Fruit fly (Drosophila melanogaster) whole organism, embryonic: ENCODE data around the gene CG17778.

Experiments used
- CG1024 ChIP-seq: fragments of 200-800 bp; sonication (Bioruptor generic); IDR thresholded peaks from 2 replicates; pipeline ENCODE4 v1.3.6; 2022; ENCODE audit warnings: missing biosample characterization, missing genetic modification characterization
- CG10565 ChIP-seq: fragments of 200-800 bp; sonication (Bioruptor generic); optimal IDR thresholded peaks from 3 replicates; lab custom pipeline; 2016; ENCODE audit warnings: missing biosample characterization, mild to moderate bottlenecking, missing genetic modification characterization
- CG11247 ChIP-seq: fragments of 200-800 bp; sonication (Bioruptor generic); IDR thresholded peaks from 2 replicates; pipeline ENCODE4 v1.3.6; 2022; ENCODE audit warnings: missing biosample characterization, missing genetic modification characterization
- CG12942 ChIP-seq: fragments of 200-800 bp; sonication (Bioruptor generic); optimal IDR thresholded peaks from 3 replicates; lab custom pipeline; 2016; ENCODE audit warnings: missing biosample characterization, missing genetic modification characterization
- CG15073 ChIP-seq: fragments of 200-800 bp; sonication (Bioruptor generic); optimal IDR thresholded peaks from 2 replicates; lab custom pipeline; 2016; ENCODE audit warnings: missing biosample characterization, missing genetic modification characterization
- CG15269 ChIP-seq: fragments of 200-800 bp; sonication (Bioruptor generic); optimal IDR thresholded peaks from 2 replicates; lab custom pipeline; 2018; ENCODE audit warnings: missing biosample characterization, mild to moderate bottlenecking, missing genetic modification characterization, moderate library complexity
- CG17829 ChIP-seq: fragments of 200-800 bp; optimal IDR thresholded peaks from 2 replicates; lab custom pipeline; 2019; ENCODE audit warnings: missing biosample characterization, mild to moderate bottlenecking, missing genetic modification characterization, moderate library complexity
- CG31224 ChIP-seq: fragments of 200-800 bp; sonication (Bioruptor generic); IDR thresholded peaks from 2 replicates; pipeline ENCODE4 v1.3.6; 2022; ENCODE audit warnings: missing biosample characterization, missing genetic modification characterization
- CG42726 ChIP-seq: fragments of 200-800 bp; sonication (Bioruptor generic); IDR thresholded peaks from 2 replicates; pipeline ENCODE4 v1.3.6; 2022; ENCODE audit warnings: missing biosample characterization, missing genetic modification characterization; ENCODE audit not compliant: partially characterized antibody
- CG4328 ChIP-seq: fragments of 200-800 bp; sonication (Bioruptor generic); optimal IDR thresholded peaks from 3 replicates; lab custom pipeline; 2017; ENCODE audit warnings: missing biosample characterization, missing genetic modification reagents, missing genetic modification characterization
- CG4404 ChIP-seq: fragments of 200-800 bp; sonication (Bioruptor generic); IDR thresholded peaks from 2 replicates; pipeline ENCODE4 v1.3.6; 2022; ENCODE audit warnings: missing biosample characterization, missing genetic modification characterization
- CG4424 ChIP-seq: fragments of 200-800 bp; sonication (Bioruptor generic); optimal IDR thresholded peaks from 3 replicates; lab custom pipeline; 2016; ENCODE audit warnings: missing biosample characterization, missing genetic modification characterization
- CG4707 ChIP-seq: fragments of 200-800 bp; sonication (Bioruptor generic); optimal IDR thresholded peaks from 2 replicates; lab custom pipeline; 2018; ENCODE audit warnings: missing biosample characterization, mild to moderate bottlenecking, missing genetic modification characterization, moderate library complexity
- CG6765 ChIP-seq: fragments of 200-800 bp; sonication (Bioruptor generic); optimal IDR thresholded peaks from 3 replicates; lab custom pipeline; 2017; ENCODE audit warnings: missing biosample characterization, mild to moderate bottlenecking, missing genetic modification characterization
- CG7786 ChIP-seq: fragments of 200-800 bp; sonication (Bioruptor generic); optimal IDR thresholded peaks from 2 replicates; lab custom pipeline; 2016; ENCODE audit warnings: missing biosample characterization, missing genetic modification characterization
- Chrac-16 ChIP-seq: fragments of 200-800 bp; sonication (Bioruptor generic); optimal IDR thresholded peaks from 3 replicates; lab custom pipeline; 2016; ENCODE audit warnings: missing biosample characterization, missing genetic modification characterization
- Dref ChIP-seq: fragments of 200-800 bp; sonication (Bioruptor generic); IDR thresholded peaks from 2 replicates; pipeline ENCODE4 v1.3.6; 2022; ENCODE audit warnings: missing biosample characterization, missing genetic modification characterization
- E2f1 ChIP-seq: fragments of 200-800 bp; sonication (Bioruptor generic); IDR thresholded peaks from 2 replicates; pipeline ENCODE4 v1.3.6; 2022; ENCODE audit warnings: missing biosample characterization, missing genetic modification characterization
- Fer3 ChIP-seq: fragments of 200-800 bp; sonication (Bioruptor generic); optimal IDR thresholded peaks from 2 replicates; lab custom pipeline; 2018; ENCODE audit warnings: missing biosample characterization, mild to moderate bottlenecking, missing genetic modification characterization, moderate library complexity
- HLH54F ChIP-seq: fragments of 200-800 bp; sonication (Bioruptor generic); optimal IDR thresholded peaks from 3 replicates; lab custom pipeline; 2016; ENCODE audit warnings: missing biosample characterization, missing genetic modification characterization
- Hmx ChIP-seq: fragments of 200-800 bp; sonication (Bioruptor generic); optimal IDR thresholded peaks from 2 replicates; lab custom pipeline; 2016; ENCODE audit warnings: missing biosample characterization, missing genetic modification characterization
- Hr3 ChIP-seq: fragments of 200-800 bp; sonication (Bioruptor generic); optimal IDR thresholded peaks from 3 replicates; lab custom pipeline; 2016; ENCODE audit warnings: missing biosample characterization, missing genetic modification characterization
- Jarid2 ChIP-seq: fragments of 200-800 bp; sonication (Bioruptor generic); optimal IDR thresholded peaks from 3 replicates; lab custom pipeline; 2017; ENCODE audit warnings: mild to moderate bottlenecking, missing biosample characterization, missing genetic modification reagents, missing genetic modification characterization
- NFAT ChIP-seq: fragments of 200-800 bp; sonication (Bioruptor generic); IDR thresholded peaks from 2 replicates; pipeline ENCODE4 v1.3.6; 2022; ENCODE audit warnings: missing biosample characterization, missing genetic modification characterization
- Ravus ChIP-seq: fragments of 200-800 bp; sonication (Bioruptor generic); IDR thresholded peaks from 2 replicates; pipeline ENCODE4 v1.3.6; 2022; ENCODE audit warnings: missing biosample characterization, missing genetic modification characterization
- amos ChIP-seq: fragments of 200-800 bp; sonication (Bioruptor generic); IDR thresholded peaks from 2 replicates; pipeline ENCODE4 v1.3.6; 2022; ENCODE audit warnings: missing biosample characterization, missing genetic modification characterization; ENCODE audit not compliant: partially characterized antibody
- ap ChIP-seq: fragments of 200-800 bp; sonication (Bioruptor generic); IDR thresholded peaks from 2 replicates; pipeline ENCODE4 v1.3.6; 2022; ENCODE audit warnings: missing biosample characterization, missing genetic modification characterization
- cato ChIP-seq: fragments of 200-800 bp; sonication (Bioruptor generic); optimal IDR thresholded peaks from 2 replicates; lab custom pipeline; 2016; ENCODE audit warnings: missing biosample characterization, missing genetic modification characterization, borderline replicate concordance
- disco-r ChIP-seq: fragments of 200-800 bp; sonication (Bioruptor generic); optimal IDR thresholded peaks from 2 replicates; lab custom pipeline; 2016; ENCODE audit warnings: missing biosample characterization, missing genetic modification characterization
- esg ChIP-seq: fragments of 200-800 bp; sonication (Bioruptor generic); conservative IDR thresholded peaks from 2 replicates; pipeline ENCODE4 v1.3.6; 2022; ENCODE audit warnings: missing biosample characterization, missing genetic modification characterization
- fd102C ChIP-seq: fragments of 200-800 bp; sonication (Bioruptor generic); optimal IDR thresholded peaks from 2 replicates; lab custom pipeline; 2018; ENCODE audit warnings: missing biosample characterization, mild to moderate bottlenecking, missing genetic modification characterization, moderate library complexity
- fd96Cb ChIP-seq: fragments of 200-800 bp; sonication (Bioruptor generic); optimal IDR thresholded peaks from 2 replicates; lab custom pipeline; 2018; ENCODE audit warnings: missing biosample characterization, mild to moderate bottlenecking, missing genetic modification characterization, moderate library complexity
- gem ChIP-seq: fragments of 200-800 bp; sonication (Bioruptor generic); optimal IDR thresholded peaks from 2 replicates; lab custom pipeline; 2019; ENCODE audit warnings: missing biosample characterization, mild to moderate bottlenecking, missing genetic modification characterization, moderate library complexity
- hbn ChIP-seq: fragments of 200-800 bp; sonication (Bioruptor generic); IDR thresholded peaks from 2 replicates; pipeline ENCODE4 v1.3.6; 2022; ENCODE audit warnings: missing biosample characterization, missing genetic modification characterization; ENCODE audit not compliant: partially characterized antibody
- jing ChIP-seq: fragments of 200-800 bp; sonication (Bioruptor generic); optimal IDR thresholded peaks from 2 replicates; lab custom pipeline; 2018; ENCODE audit warnings: missing biosample characterization, mild to moderate bottlenecking, missing genetic modification characterization
- ken ChIP-seq: fragments of 200-800 bp; sonication (Bioruptor generic); IDR thresholded peaks from 3 replicates; pipeline ENCODE4 v1.3.6; 2022; ENCODE audit warnings: missing biosample characterization, missing genetic modification characterization
- nerfin-1 ChIP-seq: fragments of 200-800 bp; sonication (Bioruptor generic); optimal IDR thresholded peaks from 3 replicates; lab custom pipeline; 2019; ENCODE audit warnings: missing biosample characterization, mild to moderate bottlenecking, missing genetic modification characterization, moderate library complexity
- org-1 ChIP-seq: fragments of 200-800 bp; sonication (Bioruptor generic); optimal IDR thresholded peaks from 2 replicates; lab custom pipeline; 2017; ENCODE audit warnings: missing biosample characterization, missing genetic modification characterization
- pan ChIP-seq, 4 experiments: fragments of >200 bp in 3 of 4; fragments of 200-800 bp in 1 of 4; sonication (Bioruptor generic) in 1 of 4; optimal IDR thresholded peaks in 3 of 4; IDR thresholded peaks in 1 of 4; 2 replicates each; pipeline versions ENCODE4 v1.3.6 to Lab custom; 2017 to 2022; ENCODE audit warnings: missing biosample characterization in 2 of 4, missing genetic modification characterization in 2 of 4, mixed read lengths in 1 of 4
- pfk ChIP-seq: fragments of 200-800 bp; sonication (Bioruptor generic); optimal IDR thresholded peaks from 2 replicates; lab custom pipeline; 2018; ENCODE audit warnings: missing biosample characterization, mild to moderate bottlenecking, missing genetic modification characterization, moderate library complexity
- salm ChIP-seq: fragments of 200-800 bp; sonication (Bioruptor generic); optimal IDR thresholded peaks from 2 replicates; lab custom pipeline; 2018; ENCODE audit warnings: missing biosample characterization, mild to moderate bottlenecking, missing genetic modification characterization
- sc ChIP-seq, 3 experiments: fragments of >200 bp in 2 of 3; fragments of 200-800 bp in 1 of 3; sonication (Bioruptor generic) in 1 of 3; optimal IDR thresholded peaks; 2 replicates in 2 of 3; 3 replicates in 1 of 3; lab custom pipeline; 2017; ENCODE audit warnings: mild to moderate bottlenecking in 1 of 3, missing biosample characterization in 1 of 3, missing genetic modification characterization in 1 of 3, missing genetic modification reagents in 1 of 3
- trem ChIP-seq: fragments of 200-800 bp; optimal IDR thresholded peaks from 3 replicates; lab custom pipeline; 2019; ENCODE audit warnings: missing biosample characterization, mild to moderate bottlenecking, missing genetic modification characterization, moderate library complexity
- tup ChIP-seq: fragments of 200-800 bp; sonication (Bioruptor generic); optimal IDR thresholded peaks from 2 replicates; lab custom pipeline; 2016; ENCODE audit warnings: missing biosample characterization, mild to moderate bottlenecking, missing genetic modification characterization, moderate library complexity
- twi ChIP-seq: fragments of 200-800 bp; optimal IDR thresholded peaks from 2 replicates; lab custom pipeline; 2019; ENCODE audit warnings: missing biosample characterization, mild to moderate bottlenecking, missing genetic modification characterization, moderate library complexity
- unpg ChIP-seq: fragments of 200-800 bp; sonication (Bioruptor generic); optimal IDR thresholded peaks from 3 replicates; lab custom pipeline; 2018; ENCODE audit warnings: missing biosample characterization, mild to moderate bottlenecking, missing genetic modification characterization, moderate library complexity
- zen ChIP-seq: fragments of 200-800 bp; sonication (Bioruptor generic); optimal IDR thresholded peaks from 3 replicates; lab custom pipeline; 2018; ENCODE audit warnings: missing biosample characterization, mild to moderate bottlenecking, missing genetic modification characterization, moderate library complexity
- zfh1 ChIP-seq: fragments of 200-800 bp; sonication (Bioruptor generic); IDR thresholded peaks from 3 replicates; pipeline ENCODE4 v1.3.6; 2022; ENCODE audit warnings: missing biosample characterization, missing genetic modification characterization

Gene CG17778

dm6 chrX:522357-523043, 28.1 kb downstream of the CG17778 start (continued):
- TF ChIP-seq twi (tag; lab: Kevin White, UChicago) (peak; percentile 38), Hmx (GFP tag; lab: Kevin White, UChicago) (peak; percentile 29), CG4707 (GFP tag; lab: Kevin White, UChicago) (peak; percentile 70), CG31224 (GFP tag; lab: Robert Waterston, UW) (peak; percentile 67), pan (optimal IDR thresholded peaks at IDR 0.05; lab: Kevin White, UChicago) (no peak), pan (GFP tag; optimal IDR thresholded peaks at IDR 0.05 in 1 of 2, IDR thresholded peaks at IDR 0.05 in 1 of 2) (peak in 1 of 2 experiments; percentile 89), jing (no peak), HLH54F (GFP tag; lab: Kevin White, UChicago) (peak; percentile 93), ken (GFP tag; lab: Robert Waterston, UW) (peak; percentile 88), Jarid2 (peak; percentile 14), org-1 (peak; percentile 79), CG4424 (GFP tag; lab: Kevin White, UChicago) (peak; percentile 72), hbn (no peak), CG15073 (GFP tag; lab: Kevin White, UChicago) (no peak), Ravus (GFP tag; lab: Robert Waterston, UW) (peak; percentile 24; the same call in 1 of the 2 replicates), CG10565 (GFP tag; lab: Kevin White, UChicago) (no peak), Hr3 (GFP tag; lab: Kevin White, UChicago) (peak; percentile 65), gem (tag; lab: Kevin White, UChicago) (peak; percentile 76), disco-r (GFP tag; lab: Kevin White, UChicago) (peak; percentile 66), CG4328 (GFP tag; lab: Kevin White, UChicago) (peak; percentile 81), CG42726 (no peak), CG15269 (tag; lab: Kevin White, UChicago) (peak; percentile 87), CG17829 (tag; lab: Kevin White, UChicago) (peak; percentile 83), CG11247 (peak; percentile 89), cato (GFP tag; lab: Kevin White, UChicago) (peak; percentile 48), CG12942 (GFP tag; lab: Kevin White, UChicago) (peak; percentile 86), unpg (GFP tag; lab: Kevin White, UChicago) (peak; percentile 74), zen (no peak), fd102C (GFP tag; lab: Kevin White, UChicago) (no peak), E2f1 (peak; percentile 78), tup (GFP tag; lab: Kevin White, UChicago) (peak; percentile 60), pfk (GFP tag; lab: Kevin White, UChicago) (peak; percentile 61), fd96Cb (tag; lab: Kevin White, UChicago) (peak; percentile 51), zfh1 (GFP tag; lab: Robert Waterston, UW) (peak; percentile 90), CG6765 (peak; percentile 82), Fer3 (tag; lab: Kevin White, UChicago) (peak; percentile 86), salm (no peak), ap (GFP tag; lab: Robert Waterston, UW) (peak; percentile 49; the same call in 1 of the 2 replicates), CG4404 (GFP tag; lab: Robert Waterston, UW) (peak; percentile 55; the same call in 1 of the 2 replicates), sc (optimal IDR thresholded peaks at IDR 0.05; lab: Kevin White, UChicago) (no peak), sc (GFP tag; optimal IDR thresholded peaks at IDR 0.05; lab: Kevin White, UChicago) (no peak), nerfin-1 (peak; percentile 46), Dref (GFP tag; lab: Robert Waterston, UW) (peak; percentile 49), esg (GFP tag; lab: Robert Waterston, UW) (0 out of 2 replicates have a peak, but pooled peaks have one; percentile 36), trem (no peak), CG7786 (GFP tag; lab: Kevin White, UChicago) (peak; percentile 92), Chrac-16 (GFP tag; lab: Kevin White, UChicago) (peak; percentile 82), amos (GFP tag; lab: Robert Waterston, UW) (no peak; the same call in 1 of the 2 replicates), NFAT (GFP tag; lab: Robert Waterston, UW) (peak; percentile 98), CG1024 (GFP tag; lab: Robert Waterston, UW) (peak; percentile 68)
